Worm (Caenorhabditis elegans) whole organism, L4 larva: ENCODE results near the gene srh-213.

Source experiments
- F10B5.3 ChIP-seq: sonication (generic microtip); optimal IDR thresholded peaks from 2 replicates; lab custom pipeline; 2016; ENCODE audit warnings: mild to moderate bottlenecking, missing genetic modification characterization, missing compliant biosample characterization
- F26F4.8 ChIP-seq: fragments of 200-800 bp; sonication (Bioruptor generic); conservative IDR thresholded peaks from 2 replicates; pipeline ENCODE4 v1.3.6; 2022; ENCODE audit warnings: missing genetic modification characterization, missing compliant biosample characterization
- F37D6.2 ChIP-seq: sonication (generic microtip); optimal IDR thresholded peaks from 2 replicates; lab custom pipeline; 2016; ENCODE audit warnings: mild to moderate bottlenecking, missing genetic modification characterization, missing compliant biosample characterization
- T20F7.1 ChIP-seq: fragments of 200-800 bp; sonication (Bioruptor generic); optimal IDR thresholded peaks from 2 replicates; lab custom pipeline; 2018; ENCODE audit warnings: mild to moderate bottlenecking, missing genetic modification characterization, missing compliant biosample characterization
- T26A8.4 ChIP-seq: fragments of 200-800 bp; sonication (Bioruptor generic); IDR thresholded peaks from 2 replicates; pipeline ENCODE4 v1.3.6; 2022; ENCODE audit warnings: missing genetic modification characterization, missing compliant biosample characterization
- Y5F2A.4 ChIP-seq: fragments of 200-800 bp; sonication (Bioruptor generic); optimal IDR thresholded peaks from 2 replicates; lab custom pipeline; 2018; ENCODE audit warnings: mild to moderate bottlenecking, missing genetic modification characterization, missing compliant biosample characterization
- ZK546.5 ChIP-seq, 2 experiments: sonication (generic microtip); optimal IDR thresholded peaks; 2 replicates each; lab custom pipeline; 2017; ENCODE audit warnings: missing biosample characterization in 2 of 2, missing genetic modification characterization in 2 of 2
- aha-1 ChIP-seq: fragments of 150-350 bp; peaks from one replicate; lab custom pipeline; 2014; ENCODE audit warnings: missing biosample characterization, missing genetic modification characterization
- arid-1 ChIP-seq: fragments of 200-800 bp; sonication (Bioruptor generic); conservative IDR thresholded peaks from 2 replicates; pipeline ENCODE4 v1.3.6; 2022; ENCODE audit warnings: missing genetic modification reagents, missing genetic modification characterization, missing compliant biosample characterization
- attf-4 ChIP-seq: sonication (generic microtip); optimal IDR thresholded peaks from 3 replicates; lab custom pipeline; 2017; ENCODE audit warnings: missing biosample characterization, missing genetic modification characterization
- ceh-20 ChIP-seq: fragments of 200-800 bp; sonication (Bioruptor generic); IDR thresholded peaks from 2 replicates; pipeline ENCODE4 v1.3.6; 2022; ENCODE audit warnings: missing genetic modification reagents, missing genetic modification characterization, missing compliant biosample characterization
- cey-2 ChIP-seq: sonication (generic microtip); optimal IDR thresholded peaks from 3 replicates; lab custom pipeline; 2017; ENCODE audit warnings: missing genetic modification characterization, mild to moderate bottlenecking, missing compliant biosample characterization, antibody characterized with exemption, borderline replicate concordance; ENCODE audit not compliant: insufficient read depth
- dmd-9 ChIP-seq: fragments of 200-800 bp; sonication (Bioruptor generic); IDR thresholded peaks from 2 replicates; pipeline ENCODE4 v1.3.6; 2022; ENCODE audit warnings: missing genetic modification reagents, missing genetic modification characterization, missing compliant biosample characterization
- duxl-1 ChIP-seq: sonication (generic microtip); optimal IDR thresholded peaks from 2 replicates; lab custom pipeline; 2016; ENCODE audit warnings: mild to moderate bottlenecking, missing genetic modification characterization, moderate library complexity, missing compliant biosample characterization; ENCODE audit not compliant: poor library complexity
- dve-1 ChIP-seq: sonication (generic microtip); optimal IDR thresholded peaks from 2 replicates; lab custom pipeline; 2017; ENCODE audit warnings: antibody characterized with exemption, mild to moderate bottlenecking, missing genetic modification characterization, missing compliant biosample characterization; ENCODE audit not compliant: insufficient read depth
- fkh-10 ChIP-seq: fragments of 150-350 bp; optimal IDR thresholded peaks from 2 replicates; lab custom pipeline; 2014; ENCODE audit warnings: missing biosample characterization, missing genetic modification reagents, missing genetic modification characterization
- gei-8 ChIP-seq: fragments of 200-800 bp; sonication (Bioruptor generic); optimal IDR thresholded peaks from 2 replicates; lab custom pipeline; 2018; ENCODE audit warnings: mild to moderate bottlenecking, missing genetic modification characterization, missing compliant biosample characterization
- hif-1 ChIP-seq, 2 experiments: sonication (generic microtip); optimal IDR thresholded peaks; 2 replicates each; lab custom pipeline; 2016 to 2017; ENCODE audit warnings: missing compliant biosample characterization in 2 of 2, missing genetic modification characterization in 2 of 2, missing genetic modification reagents in 2 of 2, missing genotype in 2 of 2, mild to moderate bottlenecking in 1 of 2
- hlh-30 ChIP-seq: sonication (generic microtip); optimal IDR thresholded peaks from 2 replicates; lab custom pipeline; 2017; ENCODE audit warnings: antibody characterized with exemption, mild to moderate bottlenecking, missing genetic modification characterization, missing compliant biosample characterization; ENCODE audit not compliant: insufficient read depth
- lin-1 ChIP-seq: fragments of 200-800 bp; sonication (Bioruptor generic); IDR thresholded peaks from 2 replicates; pipeline ENCODE4 v1.3.6; 2022; ENCODE audit warnings: missing genetic modification reagents, missing genetic modification characterization, missing compliant biosample characterization
- lin-15B ChIP-seq: fragments of 150-350 bp; sonication (generic microtip); optimal IDR thresholded peaks from 3 replicates; lab custom pipeline; 2014; ENCODE audit warnings: missing biosample characterization, missing genetic modification characterization
- lin-29 ChIP-seq: fragments of 200-800 bp; sonication (Bioruptor generic); IDR thresholded peaks from 2 replicates; pipeline ENCODE4 v1.3.6; 2022; ENCODE audit warnings: missing genetic modification reagents, missing genetic modification characterization, missing compliant biosample characterization
- lsy-2 ChIP-seq, 2 experiments: fragments of 150-350 bp in 1 of 2; sonication (generic microtip) in 1 of 2; optimal IDR thresholded peaks; 2 replicates each; lab custom pipeline; 2014 to 2017; ENCODE audit warnings: missing biosample characterization in 2 of 2, missing genetic modification characterization in 2 of 2
- mdl-1 ChIP-seq, 2 experiments: fragments of 150-350 bp in 1 of 2; sonication (generic microtip) in 1 of 2; optimal IDR thresholded peaks; 2 replicates each; lab custom pipeline; 2014 to 2017; ENCODE audit warnings: missing biosample characterization in 2 of 2, missing genetic modification characterization in 2 of 2
- mdt-29 ChIP-seq: fragments of 200-800 bp; sonication (Bioruptor generic); IDR thresholded peaks from 2 replicates; pipeline ENCODE4 v1.3.6; 2022; ENCODE audit warnings: missing genetic modification reagents, missing genetic modification characterization, missing compliant biosample characterization
- mes-2 ChIP-seq: sonication (generic microtip); optimal IDR thresholded peaks from 2 replicates; lab custom pipeline; 2016; ENCODE audit warnings: missing genotype, mild to moderate bottlenecking, missing genetic modification characterization, missing compliant biosample characterization; ENCODE audit not compliant: poor library complexity, severe bottlenecking
- nhr-41 ChIP-seq: fragments of 200-800 bp; sonication (Bioruptor generic); IDR thresholded peaks from 2 replicates; pipeline ENCODE4 v1.3.6; 2022; ENCODE audit warnings: missing genetic modification reagents, missing genetic modification characterization, missing compliant biosample characterization
- nhr-42 ChIP-seq: fragments of 200-800 bp; sonication (Bioruptor generic); IDR thresholded peaks from 2 replicates; pipeline ENCODE4 v1.3.6; 2022; ENCODE audit warnings: missing genetic modification characterization, missing compliant biosample characterization
- nhr-48 ChIP-seq: sonication (generic microtip); optimal IDR thresholded peaks from 2 replicates; lab custom pipeline; 2016; ENCODE audit warnings: mild to moderate bottlenecking, missing genetic modification characterization, missing compliant biosample characterization
- nhr-76 ChIP-seq: fragments of 150-350 bp; optimal IDR thresholded peaks from 2 replicates; lab custom pipeline; 2014; ENCODE audit warnings: missing biosample characterization, missing genetic modification characterization
- nhr-77 ChIP-seq: fragments of 150-350 bp; optimal IDR thresholded peaks from 2 replicates; lab custom pipeline; 2014; ENCODE audit warnings: missing biosample characterization, missing genetic modification characterization
- php-3 ChIP-seq: fragments of 200-800 bp; sonication (Bioruptor generic); IDR thresholded peaks from 2 replicates; pipeline ENCODE4 v1.3.6; 2022; ENCODE audit warnings: missing genetic modification reagents, missing genetic modification characterization, missing compliant biosample characterization
- pqm-1 ChIP-seq: sonication (generic microtip); optimal IDR thresholded peaks from 2 replicates; lab custom pipeline; 2017; ENCODE audit warnings: missing biosample characterization, missing genetic modification characterization
- saeg-2 ChIP-seq: fragments of 200-800 bp; sonication (Bioruptor generic); IDR thresholded peaks from 2 replicates; pipeline ENCODE4 v1.3.6; 2022; ENCODE audit warnings: missing genetic modification reagents, missing genetic modification characterization, missing compliant biosample characterization
- set-16 ChIP-seq: fragments of 200-800 bp; sonication (Bioruptor generic); IDR thresholded peaks from 2 replicates; pipeline ENCODE4 v1.3.6; 2022; ENCODE audit warnings: missing genetic modification reagents, missing genetic modification characterization, missing compliant biosample characterization
- snpc-4 ChIP-seq: fragments of 150-350 bp; optimal IDR thresholded peaks from 2 replicates; lab custom pipeline; 2014; ENCODE audit warnings: missing biosample characterization, missing genetic modification characterization
- tra-1 ChIP-seq: fragments of 200-800 bp; sonication (Bioruptor generic); IDR thresholded peaks from 2 replicates; pipeline ENCODE4 v1.3.6; 2022; ENCODE audit warnings: missing genetic modification reagents, missing genetic modification characterization, missing compliant biosample characterization
- unc-130 ChIP-seq: sonication (generic microtip); optimal IDR thresholded peaks from 2 replicates; lab custom pipeline; 2016; ENCODE audit warnings: missing genetic modification reagents, missing genetic modification characterization, missing compliant biosample characterization
- unc-62 ChIP-seq, 3 experiments: fragments of 150-350 bp in 1 of 3; sonication (generic microtip); optimal IDR thresholded peaks in 2 of 3; peaks in 1 of 3; 1 replicate in 1 of 3; 2 replicates in 2 of 3; lab custom pipeline; 2014 to 2017; ENCODE audit warnings: missing biosample characterization in 3 of 3, missing genetic modification characterization in 3 of 3, missing genetic modification reagents in 3 of 3, missing genotype in 1 of 3
- vab-7 ChIP-seq: fragments of 200-800 bp; sonication (Bioruptor generic); IDR thresholded peaks from 2 replicates; pipeline ENCODE4 v1.3.6; 2022; ENCODE audit warnings: missing genetic modification reagents, missing genetic modification characterization, missing compliant biosample characterization
- zag-1 ChIP-seq: fragments of 150-350 bp; optimal IDR thresholded peaks from 2 replicates; lab custom pipeline; 2014; ENCODE audit warnings: missing biosample characterization, missing genetic modification characterization
- zfp-3 ChIP-seq: fragments of 200-800 bp; sonication (Bioruptor generic); conservative IDR thresholded peaks from 2 replicates; pipeline ENCODE4 v1.3.6; 2022; ENCODE audit warnings: missing genetic modification reagents, missing genetic modification characterization, missing compliant biosample characterization
- zip-2 ChIP-seq: fragments of 150-350 bp; optimal IDR thresholded peaks from 2 replicates; lab custom pipeline; 2014; ENCODE audit warnings: missing biosample characterization, missing genetic modification characterization
- ztf-11 ChIP-seq: fragments of 150-350 bp; optimal IDR thresholded peaks from 2 replicates; lab custom pipeline; 2014; ENCODE audit warnings: missing biosample characterization, missing genetic modification characterization

Gene srh-213

ce11 chrV:3639873-3640272 lies 45.0 kb upstream of the srh-213 start:
- TF ChIP-seq cey-2 (tag; lab: Kevin White, UChicago) (no peak), nhr-41 (GFP tag; lab: Robert Waterston, UW) (no peak), zfp-3 (no peak), gei-8 (GFP tag; lab: Kevin White, UChicago) (no peak), hif-1 (tag; optimal IDR thresholded peaks at IDR 0.05; lab: Kevin White, UChicago) (no peak), fkh-10 (GFP tag; lab: Kevin White, UChicago) (no peak), nhr-42 (no peak), zag-1 (tag; lab: Kevin White, UChicago) (no peak), attf-4 (no peak), set-16 (GFP tag; lab: Robert Waterston, UW) (no peak), lin-15B (tag; lab: Kevin White, UChicago) (no peak), Y5F2A.4 (GFP tag; lab: Kevin White, UChicago) (no peak), aha-1 (tag; lab: Kevin White, UChicago) (no peak), T26A8.4 (GFP tag; lab: Robert Waterston, UW) (no peak), unc-130 (GFP tag; lab: Kevin White, UChicago) (no peak), snpc-4 (tag; lab: Kevin White, UChicago) (no peak), mdl-1 (tag; optimal IDR thresholded peaks at IDR 0.05; lab: Kevin White, UChicago) (no peak), unc-62 (GFP tag; optimal IDR thresholded peaks at IDR 0.05 in 1 of 2; lab: Kevin White, UChicago) (no peak), unc-62 (tag; optimal IDR thresholded peaks at IDR 0.05; lab: Kevin White, UChicago) (no peak), dmd-9 (no peak), vab-7 (GFP tag; lab: Robert Waterston, UW) (no peak)

ce11 chrV:3637086-3637485 lies 42.2 kb upstream of the srh-213 start, which contains the start of gene srx-41:
Gene srx-41, minus strand, starts transcription at chrV:3637186.
- TF ChIP-seq F10B5.3 (no peak), lin-29 (no peak), ztf-11 (tag; lab: Kevin White, UChicago) (no peak), lsy-2 (tag; optimal IDR thresholded peaks at IDR 0.05; lab: Kevin White, UChicago) (no peak), F26F4.8 (no peak), ceh-20 (GFP tag; lab: Robert Waterston, UW) (no peak), zfp-3 (no peak), arid-1 (GFP tag; lab: Robert Waterston, UW) (no peak), tra-1 (no peak), F37D6.2 (tag; lab: Kevin White, UChicago) (no peak), Y5F2A.4 (GFP tag; lab: Kevin White, UChicago) (no peak), mdt-29 (GFP tag; lab: Robert Waterston, UW) (no peak), ZK546.5 (tag; optimal IDR thresholded peaks at IDR 0.05; lab: Kevin White, UChicago) (no peak)

DNA sequence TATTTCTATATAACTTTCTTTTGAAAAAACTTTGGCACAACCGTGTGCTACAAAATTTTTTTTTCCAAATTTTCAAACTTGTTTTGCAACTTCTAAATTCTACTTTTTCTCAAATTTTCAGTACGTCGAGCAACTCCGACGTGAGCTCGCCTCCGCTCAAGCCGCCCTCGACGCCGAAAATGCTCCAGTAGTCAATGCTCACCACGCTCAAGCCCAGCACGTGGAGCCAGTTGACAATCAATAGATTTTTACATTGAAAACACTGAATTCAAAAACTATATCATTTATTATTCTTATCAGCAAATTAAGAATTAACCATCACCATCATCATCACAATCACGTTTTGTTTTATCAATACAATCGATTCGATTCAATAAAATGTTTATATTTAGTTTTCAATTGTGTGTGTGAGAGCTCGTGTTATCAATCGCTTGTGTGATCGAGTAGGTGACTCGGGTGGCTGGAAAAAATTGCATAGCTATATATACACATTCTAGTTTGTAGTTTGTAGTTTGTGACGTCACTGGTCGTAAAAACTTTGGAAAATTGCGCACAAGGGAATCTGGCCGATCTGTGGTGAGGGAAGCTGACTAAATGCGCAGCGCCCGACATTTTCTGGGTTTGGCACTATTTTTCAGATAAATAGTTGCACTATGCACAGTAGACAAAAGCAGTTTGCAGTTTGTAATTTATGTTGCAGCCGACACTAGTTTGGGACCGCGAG lies 39.6 kb upstream of the srh-213 start:
- TF ChIP-seq nhr-41 (GFP tag; lab: Robert Waterston, UW) (no peak), duxl-1 (tag; lab: Kevin White, UChicago) (peak; percentile 42), nhr-76 (no peak), nhr-48 (peak; percentile 79), zip-2 (tag; lab: Kevin White, UChicago) (peak; percentile 14), saeg-2 (GFP tag; lab: Robert Waterston, UW) (0 out of 2 replicates have a peak, but pooled peaks have one; percentile 9), hlh-30 (tag; lab: Kevin White, UChicago) (peak; percentile 83), dve-1 (tag; lab: Kevin White, UChicago) (peak; percentile 97), unc-62 (GFP tag; optimal IDR thresholded peaks at IDR 0.05 in 1 of 2; lab: Kevin White, UChicago) (peak in 1 of 2 experiments; percentile 89), unc-62 (tag; optimal IDR thresholded peaks at IDR 0.05; lab: Kevin White, UChicago) (no peak), mdl-1 (tag; optimal IDR thresholded peaks at IDR 0.05; lab: Kevin White, UChicago) (peak in 1 of 2 experiments; percentile 57), mes-2 (tag; lab: Kevin White, UChicago) (peak; percentile 44), pqm-1 (tag; lab: Kevin White, UChicago) (peak; percentile 76), nhr-77 (tag; lab: Kevin White, UChicago) (peak; percentile 72), T20F7.1 (GFP tag; lab: Kevin White, UChicago) (peak; percentile 54), arid-1 (GFP tag; lab: Robert Waterston, UW) (no peak), T26A8.4 (GFP tag; lab: Robert Waterston, UW) (peak; percentile 73), zfp-3 (peak; percentile 77; the same call in 1 of the 2 replicates), ceh-20 (GFP tag; lab: Robert Waterston, UW) (0 out of 2 replicates have a peak, but pooled peaks have one; percentile 7), gei-8 (GFP tag; lab: Kevin White, UChicago) (no peak), php-3 (GFP tag; lab: Robert Waterston, UW) (0 out of 2 replicates have a peak, but pooled peaks have one; percentile 60), lsy-2 (tag; optimal IDR thresholded peaks at IDR 0.05; lab: Kevin White, UChicago) (peak in 1 of 2 experiments; percentile 39), lin-1 (GFP tag; lab: Robert Waterston, UW) (0 out of 2 replicates have a peak, but pooled peaks have one; percentile 12)
